Worm (Caenorhabditis elegans): ENCODE results near the gene H39E23.2.
A peak's percentile ranks its signal among the peaks of the same experiment; 100 is the strongest.

H39E23.2 gene

ce11 chrV:14153615-14154014, 43.5 kb downstream of the H39E23.2 start:
- TF ChIP-seq ceh-34 (tag; optimal IDR thresholded peaks at IDR 0.05) (peak; percentile 83), tbx-7 (tag; optimal IDR thresholded peaks at IDR 0.05) (no peak), nhr-11 (tag; optimal IDR thresholded peaks at IDR 0.05) (no peak), lin-11 (tag; optimal IDR thresholded peaks at IDR 0.05) (no peak), unc-55 (GFP tag; optimal IDR thresholded peaks at IDR 0.05) (peak; percentile 76), ceh-9 (tag; optimal IDR thresholded peaks at IDR 0.05) (no peak), ceh-19 (GFP tag; optimal IDR thresholded peaks at IDR 0.05) (no peak), ceh-18 (tag; optimal IDR thresholded peaks at IDR 0.05) (peak; percentile 46), syd-9 (tag; optimal IDR thresholded peaks at IDR 0.05) (peak; percentile 30), nfya-1 (tag; optimal IDR thresholded peaks at IDR 0.05) (no peak), pat-9 (tag; optimal IDR thresholded peaks at IDR 0.05) (peak; percentile 72), ceh-22 (tag; optimal IDR thresholded peaks at IDR 0.05) (no peak), hlh-6 (tag; optimal IDR thresholded peaks at IDR 0.05) (no peak), rnt-1 (tag; optimal IDR thresholded peaks at IDR 0.05) (peak; percentile 49), dmd-4 (tag; optimal IDR thresholded peaks at IDR 0.05; ENCODE audit: borderline replicate concordance) (no peak)

- TF ChIP-seq ceh-31 (tag; optimal IDR thresholded peaks at IDR 0.05) (no peak), fkh-10 (GFP tag; optimal IDR thresholded peaks at IDR 0.05) (no peak), hlh-13 (GFP tag; optimal IDR thresholded peaks at IDR 0.05) (no peak), K02D7.2 (tag; optimal IDR thresholded peaks at IDR 0.05) (no peak), sox-2 (GFP tag; IDR thresholded peaks at IDR 0.05) (no peak), elt-2 (tag; optimal IDR thresholded peaks at IDR 0.05) (no peak), odd-2 (tag; optimal IDR thresholded peaks at IDR 0.05) (no peak), Y22D7AL.16 (tag; optimal IDR thresholded peaks at IDR 0.05) (no peak), dve-1 (tag; optimal IDR thresholded peaks at IDR 0.05) (no peak), tbx-7 (tag; optimal IDR thresholded peaks at IDR 0.05) (no peak), tbx-2 (tag; optimal IDR thresholded peaks at IDR 0.05) (no peak), ahr-1 (tag; optimal IDR thresholded peaks at IDR 0.05) (no peak), ceh-34 (tag; optimal IDR thresholded peaks at IDR 0.05) (no peak)
These were observed 46.3 kb downstream of the H39E23.2 start, which contains the start of gene AH10.2 for ce11 chrV:14156468-14156867. Gene AH10.2 (plus strand): TSS chrV:14156768.

- TF ChIP-seq pha-4 (tag; optimal IDR thresholded peaks at IDR 0.05), result no peak
- no peak for TF ChIP-seq lim-6 (tag; optimal IDR thresholded peaks at IDR 0.05)
- TF ChIP-seq pha-2 (tag; optimal IDR thresholded peaks at IDR 0.05), result no peak
- TF ChIP-seq F13H6.1 (tag; optimal IDR thresholded peaks at IDR 0.05), result no peak
- no peak for TF ChIP-seq K02D7.2 (tag; optimal IDR thresholded peaks at IDR 0.05)
- no peak for TF ChIP-seq sdc-2 (tag; optimal IDR thresholded peaks at IDR 0.05)
- TF ChIP-seq ceh-19 (GFP tag; optimal IDR thresholded peaks at IDR 0.05), result no peak
These were observed 50.6 kb downstream of the H39E23.2 start, which contains the start of gene cest-1.2 for ce11 chrV:14160698-14161097. Gene cest-1.2 (minus strand): TSS chrV:14160862.

Data from whole organism, late embryonic.